Fruit fly (Drosophila melanogaster) whole organism, embryonic: ENCODE results near the gene CG34268.

ENCODE experiments used
- Awh ChIP-seq: fragments of 200-800 bp; sonication (Bioruptor generic); IDR thresholded peaks from 2 replicates; pipeline ENCODE4, ENCODE4 v1.3.6; 2022; ENCODE audit warnings: missing biosample characterization, missing genetic modification characterization
- CG10565 ChIP-seq: fragments of 200-800 bp; sonication (Bioruptor generic); optimal IDR thresholded peaks from 3 replicates; lab custom pipeline; 2016; ENCODE audit warnings: missing biosample characterization, mild to moderate bottlenecking, missing genetic modification characterization
- CG11247 ChIP-seq: fragments of 200-800 bp; sonication (Bioruptor generic); IDR thresholded peaks from 2 replicates; pipeline ENCODE4 v1.3.6; 2022; ENCODE audit warnings: missing biosample characterization, missing genetic modification characterization
- CG11696 ChIP-seq: fragments of 200-800 bp; sonication (Bioruptor generic); IDR thresholded peaks from 2 replicates; pipeline ENCODE4 v1.3.6; 2022; ENCODE audit warnings: missing biosample characterization, missing genetic modification characterization
- CG12071 ChIP-seq: fragments of 200-800 bp; sonication (Bioruptor generic); optimal IDR thresholded peaks from 3 replicates; lab custom pipeline; 2018; ENCODE audit warnings: missing biosample characterization, mild to moderate bottlenecking, missing genetic modification characterization
- CG12769 ChIP-seq: fragments of 200-800 bp; sonication (Bioruptor generic); optimal IDR thresholded peaks from 2 replicates; lab custom pipeline; 2019; ENCODE audit warnings: missing biosample characterization, mild to moderate bottlenecking, missing genetic modification characterization, moderate library complexity
- CG13894 ChIP-seq: fragments of 200-800 bp; sonication (Bioruptor generic); optimal IDR thresholded peaks from 3 replicates; lab custom pipeline; 2018; ENCODE audit warnings: missing biosample characterization, mild to moderate bottlenecking, missing genetic modification characterization, moderate library complexity
- CG15514 ChIP-seq: fragments of 200-800 bp; sonication (Bioruptor generic); optimal IDR thresholded peaks from 3 replicates; lab custom pipeline; 2017; ENCODE audit warnings: missing biosample characterization, missing genetic modification characterization, mild to moderate bottlenecking, moderate library complexity, missing genetic modification reagents
- CG16813 ChIP-seq: fragments of 200-800 bp; sonication (Bioruptor generic); IDR thresholded peaks from 3 replicates; pipeline ENCODE4 v1.3.6; 2022; ENCODE audit warnings: missing biosample characterization, missing genetic modification characterization; ENCODE audit not compliant: partially characterized antibody
- CG17385 ChIP-seq: fragments of 200-800 bp; sonication (Bioruptor generic); optimal IDR thresholded peaks from 3 replicates; lab custom pipeline; 2018; ENCODE audit warnings: missing biosample characterization, mild to moderate bottlenecking, missing genetic modification characterization
- CG17568 ChIP-seq: fragments of 200-800 bp; sonication (Bioruptor generic); optimal IDR thresholded peaks from 2 replicates; lab custom pipeline; 2018; ENCODE audit warnings: missing biosample characterization, mild to moderate bottlenecking, missing genetic modification characterization, moderate library complexity
- CG18262 ChIP-seq: fragments of 200-800 bp; optimal IDR thresholded peaks from 3 replicates; lab custom pipeline; 2019; ENCODE audit warnings: missing biosample characterization, mild to moderate bottlenecking, missing genetic modification characterization, moderate library complexity
- CG18599 ChIP-seq: fragments of 200-800 bp; sonication (Bioruptor generic); optimal IDR thresholded peaks from 3 replicates; lab custom pipeline; 2017; ENCODE audit warnings: missing biosample characterization, missing genetic modification characterization, mild to moderate bottlenecking, moderate library complexity, missing genetic modification reagents
- CG2678 ChIP-seq: fragments of 200-800 bp; sonication (Bioruptor generic); optimal IDR thresholded peaks from 3 replicates; lab custom pipeline; 2019; ENCODE audit warnings: missing biosample characterization, mild to moderate bottlenecking, missing genetic modification characterization, moderate library complexity
- CG2875 ChIP-seq: fragments of 200-800 bp; sonication (Bioruptor generic); optimal IDR thresholded peaks from 2 replicates; lab custom pipeline; 2017; ENCODE audit warnings: missing biosample characterization, mild to moderate bottlenecking, missing genetic modification characterization, missing genetic modification reagents
- CG43689 ChIP-seq: fragments of 200-800 bp; sonication (Bioruptor generic); IDR thresholded peaks from 2 replicates; pipeline ENCODE4 v1.3.6; 2022; ENCODE audit warnings: missing biosample characterization, missing genetic modification characterization
- CG4617 ChIP-seq: fragments of 200-800 bp; sonication (Bioruptor generic); optimal IDR thresholded peaks from 3 replicates; lab custom pipeline; 2016; ENCODE audit warnings: missing biosample characterization, missing genetic modification characterization, borderline replicate concordance
- CG6854 ChIP-seq: fragments of 200-800 bp; sonication (Bioruptor generic); optimal IDR thresholded peaks from 3 replicates; lab custom pipeline; 2017; ENCODE audit warnings: missing biosample characterization, mild to moderate bottlenecking, missing genetic modification characterization
- CG8290 ChIP-seq, 3 experiments: fragments of 200-800 bp; sonication (Bioruptor generic); optimal IDR thresholded peaks; 2 replicates each; lab custom pipeline; 2016 to 2019; ENCODE audit warnings: missing biosample characterization in 3 of 3, missing genetic modification characterization in 3 of 3, mild to moderate bottlenecking in 2 of 3, moderate library complexity in 1 of 3
- CG8944 ChIP-seq: fragments of 200-800 bp; sonication (Bioruptor generic); optimal IDR thresholded peaks from 3 replicates; lab custom pipeline; 2016; ENCODE audit warnings: missing biosample characterization, missing genetic modification characterization
- CG9215 ChIP-seq: fragments of 200-800 bp; sonication (Bioruptor generic); IDR thresholded peaks from 2 replicates; pipeline ENCODE4 v1.3.6; 2022; ENCODE audit warnings: missing biosample characterization, missing genetic modification characterization
- Dip2 ChIP-seq: fragments of 200-800 bp; sonication (Bioruptor generic); IDR thresholded peaks from 2 replicates; pipeline ENCODE4 v1.3.6; 2022; ENCODE audit warnings: missing biosample characterization, missing genetic modification characterization
- Dip3 ChIP-seq: fragments of 200-800 bp; sonication (Bioruptor generic); optimal IDR thresholded peaks from 3 replicates; lab custom pipeline; 2016; ENCODE audit warnings: missing biosample characterization, missing genetic modification characterization
- Drgx ChIP-seq: fragments of 200-800 bp; sonication (Bioruptor generic); IDR thresholded peaks from 2 replicates; pipeline ENCODE4 v1.3.6; 2022; ENCODE audit warnings: missing biosample characterization, missing genetic modification characterization
- E2f2 ChIP-seq: fragments of 200-800 bp; sonication (Bioruptor generic); IDR thresholded peaks from 2 replicates; pipeline ENCODE4 v1.3.6; 2022; ENCODE audit warnings: missing biosample characterization, missing genetic modification characterization
- Ets65A ChIP-seq: fragments of 200-800 bp; sonication (Bioruptor generic); peaks from one replicate; lab custom pipeline; 2016; ENCODE audit warnings: missing biosample characterization, missing genetic modification characterization
- Fer3 ChIP-seq: fragments of 200-800 bp; sonication (Bioruptor generic); optimal IDR thresholded peaks from 2 replicates; lab custom pipeline; 2018; ENCODE audit warnings: missing biosample characterization, mild to moderate bottlenecking, missing genetic modification characterization, moderate library complexity
- GATAe ChIP-seq: fragments of 200-800 bp; sonication (Bioruptor generic); conservative IDR thresholded peaks from 2 replicates; pipeline ENCODE4 v1.3.6; 2022; ENCODE audit warnings: missing biosample characterization, missing genetic modification characterization
- Gsc ChIP-seq: fragments of 200-800 bp; sonication (Bioruptor generic); IDR thresholded peaks from 2 replicates; pipeline ENCODE4 v1.3.6; 2022; ENCODE audit warnings: missing biosample characterization, missing genetic modification characterization
- H15 ChIP-seq: fragments of 200-800 bp; sonication (Bioruptor generic); IDR thresholded peaks from 3 replicates; pipeline ENCODE4 v1.3.6; 2022; ENCODE audit warnings: missing biosample characterization, missing genetic modification characterization
- Kr ChIP-seq: fragments of 200-800 bp; sonication (Bioruptor generic); optimal IDR thresholded peaks from 2 replicates; lab custom pipeline; 2017; ENCODE audit warnings: missing biosample characterization, mild to moderate bottlenecking, missing genetic modification characterization
- al ChIP-seq: fragments of 200-800 bp; sonication (Bioruptor generic); IDR thresholded peaks from 2 replicates; pipeline ENCODE4 v1.3.6; 2022; ENCODE audit warnings: missing biosample characterization, missing genetic modification characterization
- ase ChIP-seq: fragments of 200-800 bp; sonication (Bioruptor generic); IDR thresholded peaks from 3 replicates; pipeline ENCODE4 v1.3.6; 2022; ENCODE audit warnings: missing biosample characterization, missing genetic modification characterization
- ato ChIP-seq: fragments of 200-800 bp; sonication (Bioruptor generic); IDR thresholded peaks from 2 replicates; pipeline ENCODE4 v1.3.6; 2022; ENCODE audit warnings: missing biosample characterization, missing genetic modification characterization; ENCODE audit not compliant: partially characterized antibody
- cas ChIP-seq: fragments of 200-800 bp; sonication (Bioruptor generic); IDR thresholded peaks from 2 replicates; pipeline ENCODE4 v1.3.6; 2022; ENCODE audit warnings: missing biosample characterization, missing genetic modification characterization
- cg ChIP-seq: fragments of 200-800 bp; sonication (Bioruptor generic); optimal IDR thresholded peaks from 3 replicates; lab custom pipeline; 2019; ENCODE audit warnings: missing biosample characterization, mild to moderate bottlenecking, missing genetic modification characterization, moderate library complexity
- da ChIP-seq: fragments of 200-800 bp; sonication (Bioruptor generic); optimal IDR thresholded peaks from 2 replicates; lab custom pipeline; 2016; ENCODE audit warnings: missing biosample characterization, missing genetic modification characterization
- gcm2 ChIP-seq: fragments of 200-800 bp; sonication (Bioruptor generic); optimal IDR thresholded peaks from 2 replicates; lab custom pipeline; 2016; ENCODE audit warnings: missing biosample characterization, missing genetic modification characterization
- gem ChIP-seq: fragments of 200-800 bp; sonication (Bioruptor generic); optimal IDR thresholded peaks from 2 replicates; lab custom pipeline; 2019; ENCODE audit warnings: missing biosample characterization, mild to moderate bottlenecking, missing genetic modification characterization, moderate library complexity
- grn ChIP-seq: fragments of 200-800 bp; sonication (Bioruptor generic); optimal IDR thresholded peaks from 3 replicates; lab custom pipeline; 2017; ENCODE audit warnings: missing biosample characterization, missing genetic modification characterization
- hth ChIP-seq: fragments of >200 bp; optimal IDR thresholded peaks from 2 replicates; lab custom pipeline; 2017; ENCODE audit warnings: inconsistent platforms
- lilli ChIP-seq: fragments of 200-800 bp; sonication (Bioruptor generic); optimal IDR thresholded peaks from 3 replicates; lab custom pipeline; 2016; ENCODE audit warnings: missing biosample characterization, missing genetic modification characterization
- mam ChIP-seq: fragments of 200-800 bp; sonication (Bioruptor generic); optimal IDR thresholded peaks from 3 replicates; lab custom pipeline; 2016; ENCODE audit warnings: missing biosample characterization, missing genetic modification characterization
- mirr ChIP-seq: fragments of 200-800 bp; sonication (Bioruptor generic); optimal IDR thresholded peaks from 3 replicates; lab custom pipeline; 2018; ENCODE audit warnings: missing biosample characterization, mild to moderate bottlenecking, missing genetic modification characterization
- nau ChIP-seq: fragments of 200-800 bp; sonication (Bioruptor generic); optimal IDR thresholded peaks from 3 replicates; lab custom pipeline; 2017; ENCODE audit warnings: missing biosample characterization, mild to moderate bottlenecking, missing genetic modification characterization, missing genetic modification reagents
- org-1 ChIP-seq: fragments of 200-800 bp; sonication (Bioruptor generic); optimal IDR thresholded peaks from 2 replicates; lab custom pipeline; 2017; ENCODE audit warnings: missing biosample characterization, missing genetic modification characterization
- row ChIP-seq: fragments of 200-800 bp; sonication (Bioruptor generic); IDR thresholded peaks from 3 replicates; pipeline ENCODE4 v1.3.6; 2022; ENCODE audit warnings: missing biosample characterization, missing genetic modification characterization
- shn ChIP-seq: fragments of 200-800 bp; sonication (Bioruptor generic); optimal IDR thresholded peaks from 3 replicates; lab custom pipeline; 2016; ENCODE audit warnings: missing biosample characterization, missing genetic modification characterization
- sug ChIP-seq: fragments of 200-800 bp; optimal IDR thresholded peaks from 2 replicates; lab custom pipeline; 2019; ENCODE audit warnings: missing biosample characterization, mild to moderate bottlenecking, missing genetic modification characterization, moderate library complexity
- wdn ChIP-seq: fragments of 200-800 bp; sonication (Bioruptor generic); IDR thresholded peaks from 2 replicates; pipeline ENCODE4 v1.3.6; 2022; ENCODE audit warnings: missing biosample characterization, missing genetic modification characterization
- wor ChIP-seq: fragments of 200-800 bp; sonication (Bioruptor generic); IDR thresholded peaks from 2 replicates; pipeline ENCODE4 v1.3.6; 2022; ENCODE audit warnings: missing biosample characterization, missing genetic modification characterization

The CG34268 gene

DNA sequence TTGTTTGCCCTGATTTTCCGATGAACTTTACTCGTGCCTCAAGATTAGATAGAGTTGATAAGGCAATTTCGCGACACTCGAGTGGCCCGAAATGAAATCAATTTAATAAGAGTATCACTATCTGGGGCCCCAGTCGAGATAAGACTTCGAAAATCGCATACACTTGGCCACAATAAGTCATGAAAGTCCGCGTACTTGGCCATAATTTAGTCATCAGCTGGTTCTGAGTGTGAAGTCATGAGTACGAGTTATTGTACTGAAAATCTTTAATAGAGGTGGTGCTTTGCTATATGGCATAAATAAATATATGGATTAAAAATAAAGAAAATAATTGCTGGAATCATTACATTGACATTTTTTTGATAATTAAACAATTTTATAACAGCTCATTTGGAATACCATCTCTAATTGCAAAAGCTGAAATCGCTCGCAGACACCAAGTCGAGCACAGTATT is 11.0 kb downstream of the CG34268 start (continued):
- TF ChIP-seq CG16813 (GFP tag; lab: Robert Waterston, UW) (no peak), shn (no peak), gem (tag; lab: Kevin White, UChicago) (peak; percentile 40), CG8944 (GFP tag; lab: Kevin White, UChicago) (no peak), mam (GFP tag; lab: Kevin White, UChicago) (no peak), CG6854 (GFP tag; lab: Kevin White, UChicago) (no peak), GATAe (GFP tag; lab: Robert Waterston, UW) (peak; percentile 55; the same call in 1 of the 2 replicates), CG18599 (GFP tag; lab: Kevin White, UChicago) (peak; percentile 74), Dip2 (no peak), cg (no peak), Drgx (GFP tag; lab: Robert Waterston, UW) (peak; percentile 67), Ets65A (GFP tag; lab: Kevin White, UChicago) (peak; percentile 58), H15 (GFP tag; lab: Robert Waterston, UW) (no peak), CG11247 (GFP tag; lab: Robert Waterston, UW) (no peak), ase (GFP tag; lab: Robert Waterston, UW) (no peak), CG43689 (GFP tag; lab: Robert Waterston, UW) (no peak), CG2875 (no peak), gcm2 (GFP tag; lab: Kevin White, UChicago) (no peak), Kr (no peak), CG8290 (GFP tag; optimal IDR thresholded peaks at IDR 0.05; lab: Kevin White, UChicago) (no peak), CG8290 (tag; optimal IDR thresholded peaks at IDR 0.05; lab: Kevin White, UChicago) (no peak), CG2678 (tag; lab: Kevin White, UChicago) (peak; percentile 49), da (GFP tag; lab: Kevin White, UChicago) (no peak), CG12769 (tag; lab: Kevin White, UChicago) (peak; percentile 26), hth (lab: Kevin White, UChicago) (no peak), CG18262 (tag; lab: Kevin White, UChicago) (no peak), mirr (GFP tag; lab: Kevin White, UChicago) (peak; percentile 64), Fer3 (tag; lab: Kevin White, UChicago) (peak; percentile 47), nau (GFP tag; lab: Kevin White, UChicago) (no peak), lilli (GFP tag; lab: Kevin White, UChicago) (peak; percentile 43), CG13894 (tag; lab: Kevin White, UChicago) (peak; percentile 4), cas (GFP tag; lab: Robert Waterston, UW) (no peak), sug (tag; lab: Kevin White, UChicago) (peak; percentile 72), CG9215 (GFP tag; lab: Robert Waterston, UW) (peak; percentile 22; the same call in 1 of the 2 replicates), CG17385 (GFP tag; lab: Kevin White, UChicago) (peak; percentile 11), Gsc (no peak), Awh (GFP tag; lab: Robert Waterston, UW) (no peak), CG4617 (GFP tag; lab: Kevin White, UChicago) (no peak), CG10565 (GFP tag; lab: Kevin White, UChicago) (no peak), wor (GFP tag; lab: Robert Waterston, UW) (no peak), CG15514 (GFP tag; lab: Kevin White, UChicago) (peak; percentile 9), E2f2 (GFP tag; lab: Robert Waterston, UW) (peak; percentile 13; the same call in 1 of the 2 replicates), grn (GFP tag; lab: Kevin White, UChicago) (peak; percentile 73), CG12071 (GFP tag; lab: Kevin White, UChicago) (no peak), CG17568 (GFP tag; lab: Kevin White, UChicago) (peak; percentile 7), Dip3 (no peak), al (GFP tag; lab: Robert Waterston, UW) (peak; percentile 54; the same call in 1 of the 2 replicates), wdn (no peak), ato (GFP tag; lab: Robert Waterston, UW) (no peak), CG11696 (GFP tag; lab: Robert Waterston, UW) (no peak), org-1 (GFP tag; lab: Kevin White, UChicago) (no peak), row (GFP tag; lab: Robert Waterston, UW) (peak; percentile 46; the same call in 2 of the 3 replicates)
